Worm (Caenorhabditis elegans) whole organism, young adult: ENCODE measurements around the gene Y73B6BL.22.

ENCODE experiments used
- B0035.1 ChIP-seq: sonication (generic microtip); optimal IDR thresholded peaks from 2 replicates; lab custom pipeline; 2016; ENCODE audit warnings: missing genetic modification characterization, mild to moderate bottlenecking, missing compliant biosample characterization, missing genotype, missing genetic modification reagents
- F10E7.11 ChIP-seq: sonication (generic microtip); optimal IDR thresholded peaks from 2 replicates; lab custom pipeline; 2017; ENCODE audit warnings: mild to moderate bottlenecking, missing genetic modification characterization, moderate library complexity, missing compliant biosample characterization
- F22D6.2 ChIP-seq: sonication (generic microtip); optimal IDR thresholded peaks from 2 replicates; lab custom pipeline; 2016; ENCODE audit warnings: mild to moderate bottlenecking, missing genetic modification characterization, missing compliant biosample characterization
- F52B5.7 ChIP-seq: sonication (generic microtip); optimal IDR thresholded peaks from 2 replicates; lab custom pipeline; 2016; ENCODE audit warnings: mild to moderate bottlenecking, missing genetic modification characterization, missing compliant biosample characterization
- F57A8.1 ChIP-seq: fragments of 200-800 bp; sonication (Bioruptor generic); optimal IDR thresholded peaks from 2 replicates; lab custom pipeline; 2018; ENCODE audit warnings: mild to moderate bottlenecking, missing genetic modification characterization, moderate library complexity, missing compliant biosample characterization
- K12H6.12 ChIP-seq: fragments of 200-800 bp; sonication (Bioruptor generic); optimal IDR thresholded peaks from 2 replicates; lab custom pipeline; 2018; ENCODE audit warnings: mild to moderate bottlenecking, missing genetic modification characterization, missing compliant biosample characterization
- T26A5.8 ChIP-seq: sonication (generic microtip); optimal IDR thresholded peaks from 2 replicates; lab custom pipeline; 2016; ENCODE audit warnings: missing genetic modification characterization, missing compliant biosample characterization
- Y53G8AR.9 ChIP-seq: fragments of 200-800 bp; sonication (Bioruptor generic); conservative IDR thresholded peaks from 2 replicates; pipeline ENCODE4 v1.3.6; 2022; ENCODE audit warnings: missing genetic modification reagents, missing genetic modification characterization, missing compliant biosample characterization
- Y95B8A.8 ChIP-seq: fragments of 200-800 bp; sonication (Bioruptor generic); IDR thresholded peaks from 2 replicates; pipeline ENCODE4 v1.3.6; 2022; ENCODE audit warnings: missing genetic modification reagents, missing genetic modification characterization, missing compliant biosample characterization
- atf-7 ChIP-seq: sonication (generic microtip); optimal IDR thresholded peaks from 2 replicates; lab custom pipeline; 2017; ENCODE audit warnings: mild to moderate bottlenecking, missing genetic modification characterization, missing compliant biosample characterization
- athp-1 ChIP-seq: sonication (generic microtip); optimal IDR thresholded peaks from 2 replicates; lab custom pipeline; 2017; ENCODE audit warnings: mild to moderate bottlenecking, missing genetic modification characterization, missing compliant biosample characterization
- attf-6 ChIP-seq: fragments of 200-800 bp; sonication (Bioruptor generic); IDR thresholded peaks from 2 replicates; pipeline ENCODE4 v1.3.6; 2022; ENCODE audit warnings: missing genetic modification reagents, missing genetic modification characterization, missing compliant biosample characterization
- ceh-91 ChIP-seq: fragments of 200-800 bp; sonication (Bioruptor generic); IDR thresholded peaks from 2 replicates; pipeline ENCODE4 v1.3.6; 2022; ENCODE audit warnings: missing genetic modification reagents, missing genetic modification characterization, missing compliant biosample characterization
- die-1 ChIP-seq: sonication (generic microtip); optimal IDR thresholded peaks from 2 replicates; lab custom pipeline; 2016; ENCODE audit warnings: missing genotype, mild to moderate bottlenecking, missing genetic modification characterization, missing compliant biosample characterization
- dox-1 ChIP-seq: fragments of 200-800 bp; sonication (Bioruptor generic); IDR thresholded peaks from 2 replicates; pipeline ENCODE4 v1.3.6; 2022; ENCODE audit warnings: missing genetic modification reagents, missing genetic modification characterization, missing compliant biosample characterization
- egl-18 ChIP-seq: fragments of 200-800 bp; sonication (Bioruptor generic); IDR thresholded peaks from 2 replicates; pipeline ENCODE4 v1.3.6; 2022; ENCODE audit warnings: missing genetic modification reagents, missing genetic modification characterization, missing compliant biosample characterization
- ekl-4 ChIP-seq: fragments of 200-800 bp; sonication (Bioruptor generic); IDR thresholded peaks from 2 replicates; pipeline ENCODE4 v1.3.6; 2022; ENCODE audit warnings: missing genetic modification reagents, missing genetic modification characterization, missing compliant biosample characterization
- gei-17 ChIP-seq: fragments of 200-800 bp; sonication (Bioruptor generic); optimal IDR thresholded peaks from 2 replicates; lab custom pipeline; 2018; ENCODE audit warnings: mild to moderate bottlenecking, missing genetic modification characterization, missing compliant biosample characterization
- him-1 ChIP-seq: sonication (generic microtip); optimal IDR thresholded peaks from 2 replicates; lab custom pipeline; 2016; ENCODE audit warnings: missing genotype, missing genetic modification reagents, missing genetic modification characterization, missing compliant biosample characterization
- hlh-26 ChIP-seq: fragments of 200-800 bp; sonication (Bioruptor generic); conservative IDR thresholded peaks from 2 replicates; pipeline ENCODE4 v1.3.6; 2022; ENCODE audit warnings: missing genetic modification reagents, missing genetic modification characterization, missing compliant biosample characterization
- hrde-1 ChIP-seq: sonication (generic microtip); optimal IDR thresholded peaks from 2 replicates; lab custom pipeline; 2016; ENCODE audit warnings: missing genetic modification characterization, mild to moderate bottlenecking, missing compliant biosample characterization, moderate library complexity, missing genotype, missing genetic modification reagents, borderline replicate concordance
- hsf-1 ChIP-seq: fragments of 200-800 bp; sonication (Bioruptor generic); IDR thresholded peaks from 2 replicates; pipeline ENCODE4 v1.3.6; 2022; ENCODE audit warnings: missing genetic modification reagents, missing genetic modification characterization, missing compliant biosample characterization
- let-607 ChIP-seq, 2 experiments: fragments of 200-800 bp in 1 of 2; sonication (Bioruptor generic) in 1 of 2; sonication (generic microtip) in 1 of 2; optimal IDR thresholded peaks; 2 replicates each; lab custom pipeline; 2016 to 2018; ENCODE audit warnings: mild to moderate bottlenecking in 2 of 2, missing compliant biosample characterization in 2 of 2, missing genetic modification characterization in 2 of 2, moderate library complexity in 2 of 2, missing genotype in 1 of 2
- lin-54 ChIP-seq: fragments of 200-800 bp; sonication (Bioruptor generic); optimal IDR thresholded peaks from 2 replicates; lab custom pipeline; 2018; ENCODE audit warnings: mild to moderate bottlenecking, missing genetic modification characterization, missing compliant biosample characterization
- lir-1 ChIP-seq: fragments of 200-800 bp; sonication (Bioruptor generic); conservative IDR thresholded peaks from 2 replicates; pipeline ENCODE4 v1.3.6; 2022; ENCODE audit warnings: missing genetic modification reagents, missing genetic modification characterization, missing compliant biosample characterization
- mcd-1 ChIP-seq: fragments of 200-800 bp; sonication (Bioruptor generic); IDR thresholded peaks from 2 replicates; pipeline ENCODE4 v1.3.6; 2022; ENCODE audit warnings: missing genetic modification reagents, missing genetic modification characterization, missing compliant biosample characterization
- mel-28 ChIP-seq: sonication (generic microtip); optimal IDR thresholded peaks from 2 replicates; lab custom pipeline; 2016; ENCODE audit warnings: borderline replicate concordance, mild to moderate bottlenecking, missing genetic modification characterization, missing compliant biosample characterization
- mxl-1 ChIP-seq: sonication (generic microtip); optimal IDR thresholded peaks from 2 replicates; lab custom pipeline; 2016; ENCODE audit warnings: missing genetic modification characterization, missing compliant biosample characterization
- nfya-2 ChIP-seq: fragments of 200-800 bp; sonication (Bioruptor generic); IDR thresholded peaks from 2 replicates; pipeline ENCODE4 v1.3.6; 2022; ENCODE audit warnings: missing genetic modification reagents, missing genetic modification characterization, missing compliant biosample characterization
- nhr-120 ChIP-seq: fragments of 200-800 bp; sonication (Bioruptor generic); IDR thresholded peaks from 2 replicates; pipeline ENCODE4 v1.3.6; 2022; ENCODE audit warnings: missing genetic modification characterization, missing compliant biosample characterization
- nhr-80 ChIP-seq: sonication (generic microtip); optimal IDR thresholded peaks from 2 replicates; lab custom pipeline; 2016; ENCODE audit warnings: missing genetic modification characterization, missing compliant biosample characterization
- repo-1 ChIP-seq: sonication (generic microtip); optimal IDR thresholded peaks from 2 replicates; lab custom pipeline; 2017; ENCODE audit warnings: mild to moderate bottlenecking, missing genetic modification characterization, missing compliant biosample characterization
- sdz-38 ChIP-seq: sonication (generic microtip); optimal IDR thresholded peaks from 2 replicates; lab custom pipeline; 2016; ENCODE audit warnings: missing genotype, missing genetic modification characterization, missing compliant biosample characterization
- snpc-1.3 ChIP-seq: sonication (generic microtip); optimal IDR thresholded peaks from 2 replicates; lab custom pipeline; 2017; ENCODE audit warnings: missing genetic modification characterization, mild to moderate bottlenecking, missing compliant biosample characterization, antibody characterized with exemption, moderate library complexity, missing genotype, missing genetic modification reagents; ENCODE audit not compliant: insufficient read depth
- ztf-26 ChIP-seq: sonication (generic microtip); optimal IDR thresholded peaks from 2 replicates; lab custom pipeline; 2017; ENCODE audit warnings: missing genetic modification characterization, missing compliant biosample characterization
- ztf-3 ChIP-seq: fragments of 200-800 bp; sonication (Bioruptor generic); optimal IDR thresholded peaks from 2 replicates; lab custom pipeline; 2018; ENCODE audit warnings: mild to moderate bottlenecking, missing genetic modification characterization, missing compliant biosample characterization
- ztf-6 ChIP-seq: fragments of 200-800 bp; sonication (Bioruptor generic); IDR thresholded peaks from 2 replicates; pipeline ENCODE4 v1.3.6; 2022; ENCODE audit warnings: missing genetic modification reagents, missing genetic modification characterization, missing compliant biosample characterization

The Y73B6BL.22 gene

ce11 chrIV:6402386-6402905 is 14.0 kb downstream of the Y73B6BL.22 start, which contains the start of gene sfrp-1:
sfrp-1 (minus strand) TSS chrIV:6402436.
- TF ChIP-seq mcd-1 (GFP tag; lab: Robert Waterston, UW) (no peak), Y53G8AR.9 (GFP tag; lab: Robert Waterston, UW) (no peak), repo-1 (tag; lab: Kevin White, UChicago) (no peak)

- TF ChIP-seq hlh-26 (GFP tag; lab: Robert Waterston, UW) (no peak), gei-17 (GFP tag; lab: Kevin White, UChicago) (no peak), ekl-4 (GFP tag; lab: Robert Waterston, UW) (no peak), F10E7.11 (tag; lab: Kevin White, UChicago) (no peak), F57A8.1 (GFP tag; lab: Kevin White, UChicago) (no peak), nhr-120 (GFP tag; lab: Robert Waterston, UW) (no peak), Y95B8A.8 (GFP tag; lab: Robert Waterston, UW) (no peak), mel-28 (tag; lab: Kevin White, UChicago) (no peak), sdz-38 (tag; lab: Kevin White, UChicago) (no peak)
These were observed 21.3 kb downstream of the Y73B6BL.22 start for ce11 chrIV:6395190-6395589.

DNA sequence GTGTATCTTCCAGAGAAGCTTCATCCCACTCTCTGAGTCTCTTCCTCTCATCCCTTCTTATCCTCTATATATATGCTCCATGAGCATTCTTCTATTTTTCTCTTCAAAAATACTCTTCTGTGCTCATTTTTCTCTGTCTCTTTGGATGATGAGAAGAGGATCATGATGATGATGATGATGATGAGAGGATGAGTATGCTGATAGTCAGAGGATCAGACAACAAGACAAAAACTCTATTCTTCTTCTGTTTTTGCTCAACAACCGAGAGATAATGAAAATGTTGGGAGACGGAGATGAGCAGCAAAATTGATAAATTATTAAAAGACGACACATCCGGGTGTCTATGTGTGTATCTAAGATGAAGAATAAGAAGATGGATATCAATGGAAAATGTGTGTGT is 23.1 kb downstream of the Y73B6BL.22 start:
- TF ChIP-seq hsf-1 (no peak), ceh-91 (no peak), F10E7.11 (tag; lab: Kevin White, UChicago) (no peak), nhr-80 (no peak), K12H6.12 (tag; lab: Kevin White, UChicago) (peak; percentile 30)

DNA sequence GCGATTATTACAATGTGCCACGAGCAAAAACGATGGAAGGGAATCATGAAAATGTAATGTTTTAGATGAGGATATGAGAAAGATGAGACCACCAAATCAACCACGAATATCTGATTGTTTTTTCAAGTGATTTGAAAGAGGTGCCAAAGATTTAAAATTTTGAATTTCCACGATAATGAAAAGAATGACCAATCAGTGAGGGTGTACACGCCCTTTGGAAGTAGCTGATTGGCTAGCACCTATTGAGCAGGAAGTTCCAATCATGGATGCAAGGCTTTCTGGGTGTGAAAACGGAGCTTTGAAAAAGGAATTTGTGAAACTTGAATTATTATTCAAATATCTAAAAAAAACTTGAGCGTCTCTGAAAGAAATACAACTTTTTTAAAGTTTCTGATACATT is 24.9 kb downstream of the Y73B6BL.22 start:
- no peak for TF ChIP-seq die-1 (tag; lab: Kevin White, UChicago)
- no peak for TF ChIP-seq lir-1
- TF ChIP-seq atf-7 (tag; lab: Kevin White, UChicago) = no peak
- no peak for TF ChIP-seq F52B5.7 (tag; lab: Kevin White, UChicago)
- TF ChIP-seq mxl-1 (tag; lab: Kevin White, UChicago) = no peak
- TF ChIP-seq snpc-1.3 (tag; lab: Kevin White, UChicago) = no peak
- TF ChIP-seq ztf-26 = no peak
- no peak for TF ChIP-seq egl-18 (GFP tag; lab: Robert Waterston, UW)
- no peak for TF ChIP-seq let-607 (tag; optimal IDR thresholded peaks at IDR 0.05; lab: Kevin White, UChicago)
- TF ChIP-seq, all 124 proteins: peak for 0

DNA sequence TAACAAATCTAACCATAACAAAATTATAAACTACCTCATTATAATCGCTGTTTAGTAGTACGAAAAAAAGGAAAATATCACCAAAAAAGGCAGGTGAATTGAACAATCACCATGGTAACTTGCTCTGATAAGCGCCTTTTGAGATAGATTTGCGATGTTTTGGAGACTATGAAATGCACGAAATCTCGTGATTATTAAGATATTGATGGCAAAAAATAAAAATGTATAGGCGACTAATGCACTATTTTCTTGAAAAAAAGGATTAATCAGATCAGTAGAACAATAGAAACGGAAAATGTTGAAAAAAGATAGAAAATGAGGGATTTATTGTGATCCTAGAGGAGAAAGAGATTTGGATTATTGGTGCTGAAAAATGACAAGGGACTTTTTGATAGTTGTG is 27.9 kb downstream of the Y73B6BL.22 start:
- TF ChIP-seq athp-1 (no peak), lin-54 (GFP tag; lab: Kevin White, UChicago) (no peak)
- TF ChIP-seq, all 124 proteins: peak for 0

DNA sequence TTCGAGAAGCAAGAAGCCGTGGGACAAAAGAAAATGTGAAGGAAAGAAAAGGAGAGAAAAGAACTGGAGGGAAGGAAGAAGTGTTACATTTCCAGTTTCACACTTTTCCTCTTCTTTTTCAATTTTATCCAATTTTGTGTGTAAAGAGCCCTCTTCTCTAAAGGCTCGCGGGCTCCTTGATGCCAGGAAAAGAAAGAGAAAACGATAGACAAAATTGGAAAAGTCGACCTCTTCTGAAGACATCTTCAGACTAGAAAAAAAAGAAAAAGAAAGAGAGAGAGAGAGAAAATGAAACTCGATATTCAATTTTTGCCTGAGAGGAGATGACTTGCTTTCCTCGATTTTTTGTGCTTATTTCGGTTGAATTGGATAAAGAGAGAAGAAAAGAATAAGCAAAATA is 31.4 kb downstream of the Y73B6BL.22 start:
- TF ChIP-seq egl-18 (GFP tag; lab: Robert Waterston, UW) = no peak
- TF ChIP-seq dox-1 (GFP tag; lab: Robert Waterston, UW) = no peak
- TF ChIP-seq nfya-2 (GFP tag; lab: Robert Waterston, UW) = no peak
- TF ChIP-seq K12H6.12 (tag; lab: Kevin White, UChicago) = no peak
- no peak for TF ChIP-seq hrde-1 (tag; lab: Kevin White, UChicago)
- no peak for TF ChIP-seq nhr-120 (GFP tag; lab: Robert Waterston, UW)
- no peak for TF ChIP-seq lin-54 (GFP tag; lab: Kevin White, UChicago)
- no peak for TF ChIP-seq him-1
- no peak for TF ChIP-seq B0035.1
- TF ChIP-seq atf-7 (tag; lab: Kevin White, UChicago) = no peak
- no peak for TF ChIP-seq let-607 (tag; optimal IDR thresholded peaks at IDR 0.05; lab: Kevin White, UChicago)
- no peak for TF ChIP-seq sdz-38 (tag; lab: Kevin White, UChicago)
- no peak for TF ChIP-seq attf-6
- no peak for TF ChIP-seq nhr-80
- no peak for TF ChIP-seq F22D6.2 (tag; lab: Kevin White, UChicago)
- no peak for TF ChIP-seq ztf-3
- TF ChIP-seq ztf-6 (GFP tag; lab: Robert Waterston, UW) = no peak
- TF ChIP-seq T26A5.8 (tag; lab: Kevin White, UChicago) = no peak
- TF ChIP-seq ztf-26 = no peak
